Fruit fly (Drosophila melanogaster): Measurements from ENCODE around the gene lectin-28C.

DNA sequence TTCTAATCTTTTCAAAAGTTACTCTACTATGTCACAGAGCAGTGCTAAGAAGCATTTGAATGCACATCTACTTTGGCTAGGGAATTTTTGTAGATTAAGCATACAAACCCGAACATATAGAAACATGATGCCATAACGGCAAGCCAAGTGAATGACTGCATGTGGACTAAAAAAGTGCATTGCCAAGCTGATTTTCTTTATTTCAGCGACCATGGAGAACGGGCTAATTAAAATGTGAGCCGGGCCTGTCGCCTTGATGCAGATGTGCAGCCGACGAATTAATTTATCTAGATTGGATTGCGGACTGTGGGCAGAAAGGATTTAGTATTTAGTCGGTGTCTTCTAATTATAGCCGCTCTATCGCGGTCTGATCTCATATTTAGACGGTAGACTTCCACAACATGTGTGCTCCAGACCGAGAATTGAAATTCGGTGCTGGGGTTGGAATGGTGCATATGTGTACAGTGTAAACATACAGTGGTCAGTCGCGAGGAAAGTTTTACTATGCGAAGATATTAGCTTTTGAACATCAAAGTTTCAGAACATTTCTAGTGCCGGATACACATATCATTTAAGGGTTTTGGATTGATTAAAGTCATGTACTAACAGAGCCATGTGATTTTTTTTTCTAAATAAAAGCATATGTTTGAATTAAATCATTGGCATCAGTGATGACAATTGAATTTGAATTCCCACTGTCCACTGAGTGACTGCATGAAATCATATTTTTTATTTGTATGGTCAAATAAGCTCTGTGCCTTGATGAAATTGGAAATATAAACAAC lies 44.1 kb upstream of the lectin-28C start:
- TF ChIP-seq CG4318 (GFP tag; optimal IDR thresholded peaks at IDR 0.05) (no peak), Blimp-1 (GFP tag; optimal IDR thresholded peaks at IDR 0.05) (no peak), eg (GFP tag; IDR thresholded peaks at IDR 0.05) (0 out of 3 replicates have a peak, but pooled peaks have one; percentile 19), fkh (GFP tag; optimal IDR thresholded peaks at IDR 0.05) (no peak), CG11294 (GFP tag; IDR thresholded peaks at IDR 0.05) (no peak), CG34406 (GFP tag; optimal IDR thresholded peaks at IDR 0.05) (no peak), OdsH (GFP tag; optimal IDR thresholded peaks at IDR 0.05) (peak; percentile 3)

Data from whole organism, prepupa.